Fruit fly (Drosophila melanogaster) whole organism, embryonic: ENCODE results near the gene mRpL13.

Experiments used
- Asciz ChIP-seq: fragments of 200-800 bp; sonication (Bioruptor generic); optimal IDR thresholded peaks from 2 replicates; lab custom pipeline; 2017; ENCODE audit warnings: missing biosample characterization, mild to moderate bottlenecking, missing genetic modification characterization, missing genetic modification reagents
- Atf-2 ChIP-seq: fragments of 200-800 bp; sonication (Bioruptor generic); optimal IDR thresholded peaks from 2 replicates; lab custom pipeline; 2016; ENCODE audit warnings: missing biosample characterization, missing genetic modification characterization
- Atf6 ChIP-seq: fragments of 200-800 bp; sonication (Bioruptor generic); IDR thresholded peaks from 2 replicates; pipeline ENCODE4 v1.3.6; 2022; ENCODE audit warnings: missing biosample characterization, missing genetic modification characterization
- CG10959 ChIP-seq: fragments of 200-800 bp; sonication (Bioruptor generic); IDR thresholded peaks from 2 replicates; pipeline ENCODE4 v1.3.6; 2022; ENCODE audit warnings: missing biosample characterization, missing genetic modification characterization
- CG12155 ChIP-seq: fragments of 200-800 bp; sonication (Bioruptor generic); optimal IDR thresholded peaks from 3 replicates; lab custom pipeline; 2016; ENCODE audit warnings: missing biosample characterization, missing genetic modification characterization
- CG12769 ChIP-seq: fragments of 200-800 bp; sonication (Bioruptor generic); optimal IDR thresholded peaks from 2 replicates; lab custom pipeline; 2019; ENCODE audit warnings: missing biosample characterization, mild to moderate bottlenecking, missing genetic modification characterization, moderate library complexity
- CG14441 ChIP-seq: fragments of 200-800 bp; sonication (Bioruptor generic); IDR thresholded peaks from 2 replicates; pipeline ENCODE4 v1.3.6; 2022; ENCODE audit warnings: missing biosample characterization, missing genetic modification characterization
- CG1529 ChIP-seq: fragments of 200-800 bp; sonication (Bioruptor generic); optimal IDR thresholded peaks from 3 replicates; lab custom pipeline; 2018; ENCODE audit warnings: missing biosample characterization, missing genetic modification characterization
- CG15601 ChIP-seq: fragments of 200-800 bp; sonication (Bioruptor generic); optimal IDR thresholded peaks from 3 replicates; lab custom pipeline; 2019; ENCODE audit warnings: missing biosample characterization, mild to moderate bottlenecking, missing genetic modification characterization, moderate library complexity
- CG17802 ChIP-seq: fragments of 200-800 bp; sonication (Bioruptor generic); optimal IDR thresholded peaks from 2 replicates; lab custom pipeline; 2018; ENCODE audit warnings: missing biosample characterization, mild to moderate bottlenecking, missing genetic modification characterization, moderate library complexity
- CG18599 ChIP-seq: fragments of 200-800 bp; sonication (Bioruptor generic); optimal IDR thresholded peaks from 3 replicates; lab custom pipeline; 2017; ENCODE audit warnings: missing biosample characterization, missing genetic modification characterization, mild to moderate bottlenecking, moderate library complexity, missing genetic modification reagents
- CG2678 ChIP-seq: fragments of 200-800 bp; sonication (Bioruptor generic); optimal IDR thresholded peaks from 3 replicates; lab custom pipeline; 2019; ENCODE audit warnings: missing biosample characterization, mild to moderate bottlenecking, missing genetic modification characterization, moderate library complexity
- CG34422 ChIP-seq: fragments of 200-800 bp; sonication (Bioruptor generic); IDR thresholded peaks from 3 replicates; pipeline ENCODE4 v1.3.6; 2022; ENCODE audit warnings: missing biosample characterization, missing genetic modification characterization
- CG43689 ChIP-seq: fragments of 200-800 bp; sonication (Bioruptor generic); IDR thresholded peaks from 2 replicates; pipeline ENCODE4 v1.3.6; 2022; ENCODE audit warnings: missing biosample characterization, missing genetic modification characterization
- CG4424 ChIP-seq: fragments of 200-800 bp; sonication (Bioruptor generic); optimal IDR thresholded peaks from 3 replicates; lab custom pipeline; 2016; ENCODE audit warnings: missing biosample characterization, missing genetic modification characterization
- CG4707 ChIP-seq: fragments of 200-800 bp; sonication (Bioruptor generic); optimal IDR thresholded peaks from 2 replicates; lab custom pipeline; 2018; ENCODE audit warnings: missing biosample characterization, mild to moderate bottlenecking, missing genetic modification characterization, moderate library complexity
- CG7357 ChIP-seq: fragments of 200-800 bp; sonication (Bioruptor generic); IDR thresholded peaks from 3 replicates; pipeline ENCODE4 v1.3.6; 2022; ENCODE audit warnings: missing biosample characterization, missing genetic modification characterization
- CG8290 ChIP-seq, 3 experiments: fragments of 200-800 bp; sonication (Bioruptor generic); optimal IDR thresholded peaks; 2 replicates each; lab custom pipeline; 2016 to 2019; ENCODE audit warnings: missing biosample characterization in 3 of 3, missing genetic modification characterization in 3 of 3, mild to moderate bottlenecking in 2 of 3, moderate library complexity in 1 of 3
- CTCF ChIP-seq: fragments of 200-800 bp; sonication (Bioruptor generic); optimal IDR thresholded peaks from 2 replicates; lab custom pipeline; 2017; ENCODE audit warnings: missing biosample characterization, mild to moderate bottlenecking, missing genetic modification characterization, moderate library complexity
- CoRest ChIP-seq: fragments of 200-800 bp; sonication (Bioruptor generic); optimal IDR thresholded peaks from 3 replicates; lab custom pipeline; 2018; ENCODE audit warnings: missing biosample characterization, mild to moderate bottlenecking, missing genetic modification characterization, moderate library complexity
- Doc2 ChIP-seq: fragments of 200-800 bp; sonication (Bioruptor generic); IDR thresholded peaks from 2 replicates; pipeline ENCODE4 v1.3.6; 2022; ENCODE audit warnings: missing biosample characterization, missing genetic modification characterization
- Dref ChIP-seq: fragments of 200-800 bp; sonication (Bioruptor generic); IDR thresholded peaks from 2 replicates; pipeline ENCODE4 v1.3.6; 2022; ENCODE audit warnings: missing biosample characterization, missing genetic modification characterization
- H2.0 ChIP-seq: fragments of 200-800 bp; sonication (Bioruptor generic); IDR thresholded peaks from 2 replicates; pipeline ENCODE4 v1.3.6; 2022; ENCODE audit warnings: missing biosample characterization, missing genetic modification characterization
- Hr39 ChIP-seq: fragments of >200 bp; optimal IDR thresholded peaks from 2 replicates; lab custom pipeline; 2017
- Med ChIP-seq: fragments of 200-800 bp; sonication (Bioruptor generic); peaks from one replicate; lab custom pipeline; 2016; ENCODE audit warnings: missing biosample characterization, missing genetic modification characterization, mild to moderate bottlenecking, inconsistent platforms, moderate library complexity
- NC2β ChIP-seq: fragments of 200-800 bp; sonication (Bioruptor generic); optimal IDR thresholded peaks from 2 replicates; lab custom pipeline; 2016; ENCODE audit warnings: missing biosample characterization, missing genetic modification characterization
- NFAT ChIP-seq: fragments of 200-800 bp; sonication (Bioruptor generic); IDR thresholded peaks from 2 replicates; pipeline ENCODE4 v1.3.6; 2022; ENCODE audit warnings: missing biosample characterization, missing genetic modification characterization
- Side ChIP-seq: fragments of 200-800 bp; sonication (Bioruptor generic); optimal IDR thresholded peaks from 2 replicates; lab custom pipeline; 2016; ENCODE audit warnings: missing biosample characterization, missing genetic modification characterization
- Sin3A ChIP-seq: fragments of >200 bp; optimal IDR thresholded peaks from 2 replicates; lab custom pipeline; 2018
- Six4 ChIP-seq: fragments of 200-800 bp; sonication (Bioruptor generic); optimal IDR thresholded peaks from 2 replicates; lab custom pipeline; 2016; ENCODE audit warnings: missing biosample characterization, missing genetic modification characterization
- Usf ChIP-seq: fragments of 200-800 bp; sonication (Bioruptor generic); optimal IDR thresholded peaks from 2 replicates; lab custom pipeline; 2017; ENCODE audit warnings: missing genotype, missing biosample characterization, missing genetic modification characterization
- Vsx1 ChIP-seq: fragments of 200-800 bp; sonication (Bioruptor generic); optimal IDR thresholded peaks from 2 replicates; lab custom pipeline; 2017; ENCODE audit warnings: missing biosample characterization, mild to moderate bottlenecking, missing genetic modification characterization, missing genetic modification reagents
- ac ChIP-seq: fragments of 200-800 bp; sonication (Bioruptor generic); optimal IDR thresholded peaks from 3 replicates; lab custom pipeline; 2017; ENCODE audit warnings: missing biosample characterization, mild to moderate bottlenecking, missing genetic modification characterization
- ap ChIP-seq: fragments of 200-800 bp; sonication (Bioruptor generic); IDR thresholded peaks from 2 replicates; pipeline ENCODE4 v1.3.6; 2022; ENCODE audit warnings: missing biosample characterization, missing genetic modification characterization
- ara ChIP-seq: fragments of 200-800 bp; sonication (Bioruptor generic); IDR thresholded peaks from 2 replicates; pipeline ENCODE4 v1.3.6; 2022; ENCODE audit warnings: missing biosample characterization, missing genetic modification characterization
- ash1 ChIP-seq: fragments of 200-800 bp; sonication (Bioruptor generic); optimal IDR thresholded peaks from 2 replicates; lab custom pipeline; 2018; ENCODE audit warnings: missing biosample characterization, mild to moderate bottlenecking, missing genetic modification characterization
- cad ChIP-seq: fragments of >200 bp; optimal IDR thresholded peaks from 2 replicates; lab custom pipeline; 2017; ENCODE audit warnings: missing biosample characterization, missing genetic modification characterization
- crp ChIP-seq, 2 experiments: fragments of 200-800 bp; sonication (Bioruptor generic); optimal IDR thresholded peaks; 2 replicates in 1 of 2; 3 replicates in 1 of 2; lab custom pipeline; 2017; ENCODE audit warnings: missing biosample characterization in 2 of 2, missing genetic modification characterization in 2 of 2, mild to moderate bottlenecking in 1 of 2, moderate library complexity in 1 of 2
- fru ChIP-seq: fragments of >200 bp; optimal IDR thresholded peaks from 2 replicates; lab custom pipeline; 2017
- gsb ChIP-seq: fragments of 200-800 bp; sonication (Bioruptor generic); IDR thresholded peaks from 2 replicates; pipeline ENCODE4 v1.3.6; 2022; ENCODE audit warnings: missing biosample characterization, missing genetic modification characterization
- hkb ChIP-seq, 2 experiments: fragments of 200-800 bp in 1 of 2; fragments of >200 bp in 1 of 2; sonication (Bioruptor generic) in 1 of 2; IDR thresholded peaks in 1 of 2; optimal IDR thresholded peaks in 1 of 2; 2 replicates each; pipeline versions ENCODE4 v1.3.6 to Lab custom; 2017 to 2022; ENCODE audit warnings: missing biosample characterization in 1 of 2, missing genetic modification characterization in 1 of 2
- jigr1 ChIP-seq: fragments of 200-800 bp; sonication (Bioruptor generic); IDR thresholded peaks from 3 replicates; pipeline ENCODE4 v1.3.6; 2022; ENCODE audit warnings: missing biosample characterization, missing genetic modification characterization
- luna ChIP-seq: fragments of 200-800 bp; sonication (Bioruptor generic); optimal IDR thresholded peaks from 2 replicates; lab custom pipeline; 2016; ENCODE audit warnings: missing biosample characterization, missing genetic modification characterization
- onecut ChIP-seq: fragments of 200-800 bp; sonication (Bioruptor generic); IDR thresholded peaks from 2 replicates; pipeline ENCODE4 v1.3.6; 2022; ENCODE audit warnings: missing biosample characterization, missing genetic modification characterization
- pho ChIP-seq: fragments of 200-800 bp; sonication (Bioruptor generic); optimal IDR thresholded peaks from 2 replicates; lab custom pipeline; 2016; ENCODE audit warnings: missing biosample characterization, missing genetic modification characterization
- pum ChIP-seq: fragments of 200-800 bp; sonication (Bioruptor generic); optimal IDR thresholded peaks from 2 replicates; lab custom pipeline; 2016; ENCODE audit warnings: missing biosample characterization, missing genetic modification characterization
- slou ChIP-seq: fragments of 200-800 bp; sonication (Bioruptor generic); optimal IDR thresholded peaks from 3 replicates; lab custom pipeline; 2016; ENCODE audit warnings: missing biosample characterization, missing genetic modification characterization
- sna ChIP-seq: fragments of 200-800 bp; sonication (Bioruptor generic); IDR thresholded peaks from 2 replicates; pipeline ENCODE4 v1.3.6; 2022; ENCODE audit warnings: missing biosample characterization, missing genetic modification characterization; ENCODE audit not compliant: partially characterized antibody
- trh ChIP-seq: fragments of 200-800 bp; sonication (Bioruptor generic); optimal IDR thresholded peaks from 2 replicates; lab custom pipeline; 2016; ENCODE audit warnings: missing biosample characterization, missing genetic modification characterization
- tup ChIP-seq: fragments of 200-800 bp; sonication (Bioruptor generic); optimal IDR thresholded peaks from 2 replicates; lab custom pipeline; 2016; ENCODE audit warnings: missing biosample characterization, mild to moderate bottlenecking, missing genetic modification characterization, moderate library complexity
- usp ChIP-seq: fragments of >200 bp; optimal IDR thresholded peaks from 2 replicates; lab custom pipeline; 2017; ENCODE audit warnings: missing biosample characterization, missing genetic modification characterization

The mRpL13 gene

DNA sequence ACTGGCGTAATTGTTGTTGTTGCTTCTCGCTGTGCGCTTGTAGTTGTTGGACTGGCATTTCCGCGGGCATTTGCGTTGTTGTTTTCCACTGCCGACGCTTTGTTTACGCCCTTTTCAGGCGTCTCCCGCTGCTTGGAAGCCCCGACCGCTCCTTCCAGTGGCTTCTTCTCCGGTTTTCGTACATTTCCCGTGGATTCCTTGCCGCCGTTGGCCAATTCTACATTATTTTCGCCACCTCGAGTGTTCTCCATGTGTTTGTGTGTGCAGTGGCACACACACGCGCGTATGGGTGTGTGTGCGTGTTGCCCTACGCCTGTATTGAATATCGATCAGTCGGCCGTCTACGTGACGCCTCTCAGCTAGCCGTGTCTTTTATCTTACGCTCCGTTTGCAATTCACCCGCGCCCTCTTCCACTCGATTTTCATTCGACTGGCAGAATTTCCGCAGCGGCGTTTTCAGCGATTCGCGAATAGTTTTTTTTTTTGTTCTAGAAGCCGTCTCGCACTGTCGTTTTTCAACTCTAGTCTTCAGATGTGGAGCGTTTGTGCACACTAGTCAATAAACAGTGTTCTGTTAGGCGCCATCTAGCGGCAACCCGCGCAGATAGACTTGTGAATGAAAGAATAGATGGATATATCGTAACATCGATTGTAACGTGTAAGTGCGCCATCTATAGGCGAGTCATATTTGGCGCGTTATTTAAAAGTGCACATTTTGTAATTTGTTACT is 19.7 kb downstream of the mRpL13 start, which contains the start of gene CG10600 (continued):
- TF ChIP-seq CG18599 (peak; percentile 86), Vsx1 (GFP tag; lab: Kevin White, UChicago) (no peak), onecut (GFP tag; lab: Robert Waterston, UW) (peak; percentile 91), usp (no peak), CoRest (tag; lab: Kevin White, UChicago) (peak; percentile 72), Med (GFP tag; lab: Kevin White, UChicago) (peak; percentile 98), CG12155 (GFP tag; lab: Kevin White, UChicago) (peak; percentile 96), ash1 (peak; percentile 30), CG10959 (peak; percentile 53), Sin3A (lab: Kevin White, UChicago) (peak; percentile 87), CG7357 (GFP tag; lab: Robert Waterston, UW) (no peak; the same call in 2 of the 3 replicates), CG43689 (GFP tag; lab: Robert Waterston, UW) (no peak), cad (GFP tag; lab: Kevin White, UChicago) (no peak), NC2β (peak; percentile 83), crp (GFP tag; optimal IDR thresholded peaks at IDR 0.05; lab: Kevin White, UChicago) (peak in 1 of 2 experiments; percentile 44), CG14441 (GFP tag; lab: Robert Waterston, UW) (peak; percentile 63), Six4 (GFP tag; lab: Kevin White, UChicago) (peak; percentile 69), CG34422 (GFP tag; lab: Robert Waterston, UW) (peak; percentile 92), Atf6 (GFP tag; lab: Robert Waterston, UW) (peak; percentile 59; the same call in 1 of the 2 replicates), CG2678 (tag; lab: Kevin White, UChicago) (no peak), CG12769 (tag; lab: Kevin White, UChicago) (no peak), ap (no peak), CG4707 (GFP tag; lab: Kevin White, UChicago) (peak; percentile 47), Atf-2 (GFP tag; lab: Kevin White, UChicago) (peak; percentile 74), CG8290 (GFP tag; optimal IDR thresholded peaks at IDR 0.05; lab: Kevin White, UChicago) (peak; percentile 98), CG8290 (tag; optimal IDR thresholded peaks at IDR 0.05; lab: Kevin White, UChicago) (peak; percentile 75 to 95), Side (GFP tag; lab: Kevin White, UChicago) (peak; percentile 90), Asciz (no peak), gsb (GFP tag; lab: Robert Waterston, UW) (peak; percentile 47), CTCF (GFP tag; lab: Kevin White, UChicago) (peak; percentile 100), ara (GFP tag; lab: Robert Waterston, UW) (peak; percentile 47), pho (GFP tag; lab: Kevin White, UChicago) (peak; percentile 88), CG17802 (tag; lab: Kevin White, UChicago) (peak; percentile 63), Hr39 (lab: Kevin White, UChicago) (no peak), CG4424 (peak; percentile 79), Usf (GFP tag; lab: Kevin White, UChicago) (peak; percentile 53), Doc2 (GFP tag; lab: Robert Waterston, UW) (0 out of 2 replicates have a peak, but pooled peaks have one; percentile 47), sna (GFP tag; lab: Robert Waterston, UW) (peak; percentile 67), slou (GFP tag; lab: Kevin White, UChicago) (peak; percentile 67), ac (GFP tag; lab: Kevin White, UChicago) (peak; percentile 30), CG15601 (tag; lab: Kevin White, UChicago) (peak; percentile 78), CG1529 (GFP tag; lab: Kevin White, UChicago) (peak; percentile 39), luna (GFP tag; lab: Kevin White, UChicago) (peak; percentile 70), Dref (GFP tag; lab: Robert Waterston, UW) (peak; percentile 82), hkb (optimal IDR thresholded peaks at IDR 0.05; lab: Kevin White, UChicago) (peak; percentile 71), hkb (GFP tag; IDR thresholded peaks at IDR 0.05; lab: Robert Waterston, UW) (peak; percentile 67), H2.0 (peak; percentile 53), NFAT (GFP tag; lab: Robert Waterston, UW) (peak; percentile 88), trh (GFP tag; lab: Kevin White, UChicago) (peak; percentile 56), fru (lab: Kevin White, UChicago) (no peak), jigr1 (GFP tag; lab: Robert Waterston, UW) (no peak), tup (GFP tag; lab: Kevin White, UChicago) (peak; percentile 87), pum (GFP tag; lab: Kevin White, UChicago) (peak; percentile 86)
